Fruit fly (Drosophila melanogaster) whole organism, embryonic: ENCODE results near the gene CG45218.
A peak's percentile ranks its signal among the peaks of the same experiment; 100 is the strongest.

Experiments
- CG10209 ChIP-seq: fragments of 200-800 bp; sonication (Bioruptor generic); optimal IDR thresholded peaks from 3 replicates; lab custom pipeline; 2017; ENCODE audit warnings: missing biosample characterization, mild to moderate bottlenecking, missing genetic modification characterization, missing genetic modification reagents
- CG12391 ChIP-seq: fragments of 200-800 bp; sonication (Bioruptor generic); optimal IDR thresholded peaks from 3 replicates; lab custom pipeline; 2018; ENCODE audit warnings: missing biosample characterization, mild to moderate bottlenecking, missing genetic modification characterization, moderate library complexity
- CG12942 ChIP-seq: fragments of 200-800 bp; sonication (Bioruptor generic); optimal IDR thresholded peaks from 3 replicates; lab custom pipeline; 2016; ENCODE audit warnings: missing biosample characterization, missing genetic modification characterization
- CG13424 ChIP-seq: fragments of 200-800 bp; sonication (Bioruptor generic); optimal IDR thresholded peaks from 2 replicates; lab custom pipeline; 2019; ENCODE audit warnings: missing biosample characterization, mild to moderate bottlenecking, missing genetic modification characterization, moderate library complexity
- CG13775 ChIP-seq: fragments of 200-800 bp; sonication (Bioruptor generic); optimal IDR thresholded peaks from 3 replicates; lab custom pipeline; 2017; ENCODE audit warnings: missing biosample characterization, mild to moderate bottlenecking, missing genetic modification characterization
- CG17361 ChIP-seq: fragments of 200-800 bp; sonication (Bioruptor generic); IDR thresholded peaks from 3 replicates; pipeline ENCODE4 v1.3.6; 2022; ENCODE audit warnings: missing biosample characterization, missing genetic modification characterization
- CG17912 ChIP-seq: fragments of 200-800 bp; sonication (Bioruptor generic); optimal IDR thresholded peaks from 2 replicates; lab custom pipeline; 2018; ENCODE audit warnings: missing biosample characterization, mild to moderate bottlenecking, missing genetic modification characterization
- CG2678 ChIP-seq: fragments of 200-800 bp; sonication (Bioruptor generic); optimal IDR thresholded peaks from 3 replicates; lab custom pipeline; 2019; ENCODE audit warnings: missing biosample characterization, mild to moderate bottlenecking, missing genetic modification characterization, moderate library complexity
- CG32532 ChIP-seq: fragments of 200-800 bp; sonication (Bioruptor generic); IDR thresholded peaks from 2 replicates; pipeline ENCODE4 v1.3.6; 2022; ENCODE audit warnings: missing biosample characterization, missing genetic modification characterization
- CG43689 ChIP-seq: fragments of 200-800 bp; sonication (Bioruptor generic); IDR thresholded peaks from 2 replicates; pipeline ENCODE4 v1.3.6; 2022; ENCODE audit warnings: missing biosample characterization, missing genetic modification characterization
- CG6175 ChIP-seq: fragments of 200-800 bp; sonication (Bioruptor generic); IDR thresholded peaks from 3 replicates; pipeline ENCODE4 v1.3.6; 2022; ENCODE audit warnings: missing biosample characterization, missing genetic modification characterization
- CG6791 ChIP-seq: fragments of 200-800 bp; sonication (Bioruptor generic); IDR thresholded peaks from 3 replicates; pipeline ENCODE4 v1.3.6; 2022; ENCODE audit warnings: missing biosample characterization, missing genetic modification characterization; ENCODE audit not compliant: partially characterized antibody
- CG8290 ChIP-seq, 3 experiments: fragments of 200-800 bp; sonication (Bioruptor generic); optimal IDR thresholded peaks; 2 replicates each; lab custom pipeline; 2016 to 2019; ENCODE audit warnings: missing biosample characterization in 3 of 3, missing genetic modification characterization in 3 of 3, mild to moderate bottlenecking in 2 of 3, moderate library complexity in 1 of 3
- CG8388 ChIP-seq: fragments of 200-800 bp; sonication (Bioruptor generic); optimal IDR thresholded peaks from 2 replicates; lab custom pipeline; 2019; ENCODE audit warnings: missing biosample characterization, mild to moderate bottlenecking, missing genetic modification characterization, moderate library complexity
- CG8478 ChIP-seq: fragments of >200 bp; optimal IDR thresholded peaks from 2 replicates; lab custom pipeline; 2018
- CG9215 ChIP-seq: fragments of 200-800 bp; sonication (Bioruptor generic); IDR thresholded peaks from 2 replicates; pipeline ENCODE4 v1.3.6; 2022; ENCODE audit warnings: missing biosample characterization, missing genetic modification characterization
- D19A ChIP-seq: fragments of 200-800 bp; optimal IDR thresholded peaks from 3 replicates; lab custom pipeline; 2019; ENCODE audit warnings: missing biosample characterization, mild to moderate bottlenecking, missing genetic modification characterization, moderate library complexity
- Drgx ChIP-seq: fragments of 200-800 bp; sonication (Bioruptor generic); IDR thresholded peaks from 2 replicates; pipeline ENCODE4 v1.3.6; 2022; ENCODE audit warnings: missing biosample characterization, missing genetic modification characterization
- HHEX ChIP-seq: fragments of 200-800 bp; sonication (Bioruptor generic); optimal IDR thresholded peaks from 3 replicates; lab custom pipeline; 2017; ENCODE audit warnings: missing biosample characterization, mild to moderate bottlenecking, missing genetic modification characterization, missing genetic modification reagents
- Hand ChIP-seq: fragments of 200-800 bp; sonication (Bioruptor generic); optimal IDR thresholded peaks from 2 replicates; lab custom pipeline; 2017; ENCODE audit warnings: mild to moderate bottlenecking, missing biosample characterization, missing genetic modification reagents, missing genetic modification characterization
- Hey ChIP-seq: fragments of 200-800 bp; sonication (Bioruptor generic); optimal IDR thresholded peaks from 3 replicates; lab custom pipeline; 2018; ENCODE audit warnings: missing biosample characterization, mild to moderate bottlenecking, missing genetic modification characterization
- HmgZ ChIP-seq: fragments of 200-800 bp; sonication (Bioruptor generic); optimal IDR thresholded peaks from 2 replicates; lab custom pipeline; 2018; ENCODE audit warnings: missing biosample characterization, mild to moderate bottlenecking, missing genetic modification characterization
- Hmx ChIP-seq: fragments of 200-800 bp; sonication (Bioruptor generic); optimal IDR thresholded peaks from 2 replicates; lab custom pipeline; 2016; ENCODE audit warnings: missing biosample characterization, missing genetic modification characterization
- Hr78 ChIP-seq, 2 experiments: fragments of 200-800 bp in 1 of 2; fragments of >200 bp in 1 of 2; sonication (Bioruptor generic) in 1 of 2; optimal IDR thresholded peaks; 2 replicates each; lab custom pipeline; 2017 to 2019; ENCODE audit warnings: missing biosample characterization in 2 of 2, missing genetic modification characterization in 2 of 2, mild to moderate bottlenecking in 1 of 2, moderate library complexity in 1 of 2
- Hsf ChIP-seq: fragments of 200-800 bp; sonication (Bioruptor generic); optimal IDR thresholded peaks from 3 replicates; lab custom pipeline; 2016; ENCODE audit warnings: missing biosample characterization, missing genetic modification characterization
- Max ChIP-seq: fragments of 200-800 bp; sonication (Bioruptor generic); optimal IDR thresholded peaks from 2 replicates; lab custom pipeline; 2016; ENCODE audit warnings: missing biosample characterization, mild to moderate bottlenecking, missing genetic modification characterization
- Myb ChIP-seq: fragments of 200-800 bp; sonication (Bioruptor generic); optimal IDR thresholded peaks from 2 replicates; lab custom pipeline; 2016; ENCODE audit warnings: missing biosample characterization, missing genetic modification characterization
- Rx ChIP-seq: fragments of 200-800 bp; sonication (Bioruptor generic); IDR thresholded peaks from 2 replicates; pipeline ENCODE4 v1.3.6; 2022; ENCODE audit warnings: missing biosample characterization, missing genetic modification characterization
- Sry-δ ChIP-seq: fragments of 200-800 bp; sonication (Bioruptor generic); optimal IDR thresholded peaks from 2 replicates; lab custom pipeline; 2016; ENCODE audit warnings: missing biosample characterization, missing genetic modification characterization
- ab ChIP-seq: fragments of 200-800 bp; sonication (Bioruptor generic); optimal IDR thresholded peaks from 2 replicates; lab custom pipeline; 2016; ENCODE audit warnings: missing biosample characterization, missing genetic modification characterization
- amos ChIP-seq: fragments of 200-800 bp; sonication (Bioruptor generic); IDR thresholded peaks from 2 replicates; pipeline ENCODE4 v1.3.6; 2022; ENCODE audit warnings: missing biosample characterization, missing genetic modification characterization; ENCODE audit not compliant: partially characterized antibody
- cas ChIP-seq: fragments of 200-800 bp; sonication (Bioruptor generic); IDR thresholded peaks from 2 replicates; pipeline ENCODE4 v1.3.6; 2022; ENCODE audit warnings: missing biosample characterization, missing genetic modification characterization
- cg ChIP-seq: fragments of 200-800 bp; sonication (Bioruptor generic); optimal IDR thresholded peaks from 3 replicates; lab custom pipeline; 2019; ENCODE audit warnings: missing biosample characterization, mild to moderate bottlenecking, missing genetic modification characterization, moderate library complexity
- chinmo ChIP-seq: fragments of 200-800 bp; sonication (Bioruptor generic); IDR thresholded peaks from 4 replicates; pipeline ENCODE4 v1.3.6; 2022; ENCODE audit warnings: missing biosample characterization, missing genetic modification characterization; ENCODE audit not compliant: partially characterized antibody
- chm ChIP-seq: fragments of 200-800 bp; sonication (Bioruptor generic); IDR thresholded peaks from 2 replicates; pipeline ENCODE4 v1.3.6; 2022; ENCODE audit warnings: missing biosample characterization, missing genetic modification characterization
- corto ChIP-seq: fragments of 200-800 bp; sonication (Bioruptor generic); optimal IDR thresholded peaks from 2 replicates; lab custom pipeline; 2016; ENCODE audit warnings: missing biosample characterization, mild to moderate bottlenecking, missing genetic modification characterization, moderate library complexity
- cwo ChIP-seq: fragments of 200-800 bp; sonication (Bioruptor generic); optimal IDR thresholded peaks from 3 replicates; lab custom pipeline; 2017; ENCODE audit warnings: missing biosample characterization, missing genetic modification characterization, mild to moderate bottlenecking, moderate library complexity, missing genetic modification reagents
- ems ChIP-seq: fragments of 200-800 bp; sonication (Bioruptor generic); optimal IDR thresholded peaks from 3 replicates; lab custom pipeline; 2016; ENCODE audit warnings: missing biosample characterization, missing genetic modification characterization
- eyg ChIP-seq: fragments of 200-800 bp; sonication (Bioruptor generic); optimal IDR thresholded peaks from 3 replicates; lab custom pipeline; 2016; ENCODE audit warnings: missing biosample characterization, missing genetic modification characterization
- gcm ChIP-seq: fragments of 200-800 bp; sonication (Bioruptor generic); optimal IDR thresholded peaks from 2 replicates; lab custom pipeline; 2019; ENCODE audit warnings: missing biosample characterization, mild to moderate bottlenecking, missing genetic modification characterization, moderate library complexity
- ham ChIP-seq: fragments of 200-800 bp; sonication (Bioruptor generic); IDR thresholded peaks from 2 replicates; pipeline ENCODE4 v1.3.6; 2022; ENCODE audit warnings: missing biosample characterization, missing genetic modification characterization
- insv ChIP-seq, 2 experiments: fragments of 200-800 bp; sonication (Bioruptor generic); optimal IDR thresholded peaks; 3 replicates each; lab custom pipeline; 2016 to 2018; ENCODE audit warnings: missing biosample characterization in 2 of 2, missing genetic modification characterization in 2 of 2
- lbe ChIP-seq: fragments of 200-800 bp; sonication (Bioruptor generic); optimal IDR thresholded peaks from 2 replicates; lab custom pipeline; 2016; ENCODE audit warnings: missing biosample characterization, mild to moderate bottlenecking, missing genetic modification characterization
- nerfin-1 ChIP-seq: fragments of 200-800 bp; sonication (Bioruptor generic); optimal IDR thresholded peaks from 3 replicates; lab custom pipeline; 2019; ENCODE audit warnings: missing biosample characterization, mild to moderate bottlenecking, missing genetic modification characterization, moderate library complexity
- salm ChIP-seq: fragments of 200-800 bp; sonication (Bioruptor generic); optimal IDR thresholded peaks from 2 replicates; lab custom pipeline; 2018; ENCODE audit warnings: missing biosample characterization, mild to moderate bottlenecking, missing genetic modification characterization
- sqz ChIP-seq: fragments of 200-800 bp; sonication (Bioruptor generic); optimal IDR thresholded peaks from 3 replicates; lab custom pipeline; 2018; ENCODE audit warnings: missing biosample characterization, mild to moderate bottlenecking, missing genetic modification characterization
- sr ChIP-seq: fragments of 200-800 bp; sonication (Bioruptor generic); IDR thresholded peaks from 3 replicates; pipeline ENCODE4 v1.3.6; 2022; ENCODE audit warnings: missing biosample characterization, missing genetic modification characterization
- tna ChIP-seq: fragments of 200-800 bp; sonication (Bioruptor generic); IDR thresholded peaks from 2 replicates; pipeline ENCODE4 v1.3.6; 2022; ENCODE audit warnings: missing biosample characterization, missing genetic modification characterization; ENCODE audit not compliant: partially characterized antibody
- toy ChIP-seq: fragments of 200-800 bp; sonication (Bioruptor generic); IDR thresholded peaks from 2 replicates; pipeline ENCODE4 v1.3.6; 2022; ENCODE audit warnings: missing biosample characterization, missing genetic modification characterization
- vvl ChIP-seq: fragments of 200-800 bp; sonication (Bioruptor generic); IDR thresholded peaks from 2 replicates; pipeline ENCODE4 v1.3.6; 2022; ENCODE audit warnings: missing biosample characterization, missing genetic modification characterization

CG45218 gene

DNA sequence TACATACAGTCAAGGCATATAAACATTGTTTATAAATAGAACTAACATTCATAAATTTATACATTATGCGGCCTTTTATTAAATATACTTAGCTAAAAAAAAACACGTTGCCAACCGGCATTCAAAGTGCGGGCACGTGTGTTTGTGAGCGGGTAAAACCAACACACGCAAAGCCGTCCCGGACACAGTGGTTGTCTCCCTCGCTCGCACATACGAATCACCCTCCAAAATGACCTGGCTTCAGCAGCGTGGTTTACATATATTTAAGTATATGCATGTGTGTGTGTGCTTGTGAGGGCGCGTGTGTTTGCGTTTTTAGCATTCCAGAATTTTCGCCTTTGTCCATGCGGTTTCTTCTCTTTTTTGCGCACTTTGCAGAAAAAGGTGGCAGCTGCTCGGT lies 47.1 kb downstream of the CG45218 start (continued):
- TF ChIP-seq CG12391 (tag; lab: Kevin White, UChicago) (no peak), ab (no peak), CG13424 (tag; lab: Kevin White, UChicago) (no peak), Rx (no peak), insv (GFP tag; optimal IDR thresholded peaks at IDR 0.05; lab: Kevin White, UChicago) (no peak), CG10209 (GFP tag; lab: Kevin White, UChicago) (no peak), vvl (GFP tag; lab: Robert Waterston, UW) (0 out of 2 replicates have a peak, but pooled peaks have one; percentile 35), cas (no peak), Hey (tag; lab: Kevin White, UChicago) (peak; percentile 64), CG8478 (lab: Kevin White, UChicago) (peak; percentile 88), Myb (GFP tag; lab: Kevin White, UChicago) (no peak), sqz (peak; percentile 45), Drgx (GFP tag; lab: Robert Waterston, UW) (no peak), cwo (GFP tag; lab: Kevin White, UChicago) (peak; percentile 81), CG6175 (GFP tag; lab: Robert Waterston, UW) (no peak), chm (no peak), CG43689 (GFP tag; lab: Robert Waterston, UW) (no peak), Hr78 (GFP tag; optimal IDR thresholded peaks at IDR 0.05; lab: Kevin White, UChicago) (peak in 1 of 2 experiments; percentile 68), CG17361 (GFP tag; lab: Robert Waterston, UW) (no peak), CG8388 (GFP tag; lab: Kevin White, UChicago) (no peak), corto (GFP tag; lab: Kevin White, UChicago) (no peak), salm (no peak), amos (GFP tag; lab: Robert Waterston, UW) (peak; percentile 36; the same call in 1 of the 2 replicates), HHEX (GFP tag; lab: Kevin White, UChicago) (no peak), ham (GFP tag; lab: Robert Waterston, UW) (no peak), Hand (GFP tag; lab: Kevin White, UChicago) (no peak), nerfin-1 (tag; lab: Kevin White, UChicago) (peak; percentile 56), CG17912 (peak; percentile 68), chinmo (GFP tag; lab: Robert Waterston, UW) (peak; percentile 84; the same call in 3 of the 4 replicates), ems (GFP tag; lab: Kevin White, UChicago) (no peak), Hsf (GFP tag; lab: Kevin White, UChicago) (no peak), CG8290 (GFP tag; optimal IDR thresholded peaks at IDR 0.05; lab: Kevin White, UChicago) (no peak), CG8290 (tag; optimal IDR thresholded peaks at IDR 0.05; lab: Kevin White, UChicago) (peak in 1 of 2 experiments; percentile 29), D19A (no peak), CG6791 (GFP tag; lab: Robert Waterston, UW) (0 out of 3 replicates have a peak, but pooled peaks have one; percentile 6), gcm (GFP tag; lab: Kevin White, UChicago) (peak; percentile 85), HmgZ (tag; lab: Kevin White, UChicago) (peak; percentile 57), Sry-δ (GFP tag; lab: Kevin White, UChicago) (no peak), Max (GFP tag; lab: Kevin White, UChicago) (peak; percentile 83), toy (GFP tag; lab: Robert Waterston, UW) (no peak), sr (GFP tag; lab: Robert Waterston, UW) (no peak), CG32532 (GFP tag; lab: Robert Waterston, UW) (no peak), CG9215 (GFP tag; lab: Robert Waterston, UW) (no peak), CG12942 (GFP tag; lab: Kevin White, UChicago) (no peak), CG13775 (GFP tag; lab: Kevin White, UChicago) (no peak), lbe (GFP tag; lab: Kevin White, UChicago) (peak; percentile 30), Hmx (GFP tag; lab: Kevin White, UChicago) (no peak), tna (GFP tag; lab: Robert Waterston, UW) (no peak), cg (peak; percentile 98), eyg (GFP tag; lab: Kevin White, UChicago) (no peak), CG2678 (tag; lab: Kevin White, UChicago) (no peak)
